Fruit fly (Drosophila melanogaster) whole organism, embryonic: ENCODE data around the gene CG43095.

Experiments used
- Antp ChIP-seq: fragments of 200-800 bp; sonication (Bioruptor generic); optimal IDR thresholded peaks from 3 replicates; lab custom pipeline; 2016; ENCODE audit warnings: missing biosample characterization, missing genetic modification characterization
- Atf-2 ChIP-seq: fragments of 200-800 bp; sonication (Bioruptor generic); optimal IDR thresholded peaks from 2 replicates; lab custom pipeline; 2016; ENCODE audit warnings: missing biosample characterization, missing genetic modification characterization
- Atf3 ChIP-seq: fragments of 200-800 bp; sonication (Bioruptor generic); optimal IDR thresholded peaks from 3 replicates; lab custom pipeline; 2016; ENCODE audit warnings: missing biosample characterization, missing genetic modification characterization
- Atf6 ChIP-seq: fragments of 200-800 bp; sonication (Bioruptor generic); IDR thresholded peaks from 2 replicates; pipeline ENCODE4 v1.3.6; 2022; ENCODE audit warnings: missing biosample characterization, missing genetic modification characterization
- B-H1 ChIP-seq: fragments of 200-800 bp; sonication (Bioruptor generic); IDR thresholded peaks from 3 replicates; pipeline ENCODE4 v1.3.6; 2022; ENCODE audit warnings: missing biosample characterization, missing genetic modification characterization
- BtbVII ChIP-seq: fragments of 200-800 bp; sonication (Bioruptor generic); optimal IDR thresholded peaks from 3 replicates; lab custom pipeline; 2017; ENCODE audit warnings: missing biosample characterization, mild to moderate bottlenecking, missing genetic modification characterization
- CG10565 ChIP-seq: fragments of 200-800 bp; sonication (Bioruptor generic); optimal IDR thresholded peaks from 3 replicates; lab custom pipeline; 2016; ENCODE audit warnings: missing biosample characterization, mild to moderate bottlenecking, missing genetic modification characterization
- CG11093 ChIP-seq: fragments of 200-800 bp; sonication (Bioruptor generic); IDR thresholded peaks from 3 replicates; pipeline ENCODE4 v1.3.6; 2022; ENCODE audit warnings: missing biosample characterization, missing genetic modification characterization
- CG12219 ChIP-seq: fragments of 200-800 bp; sonication (Bioruptor generic); optimal IDR thresholded peaks from 3 replicates; lab custom pipeline; 2018; ENCODE audit warnings: missing biosample characterization, mild to moderate bottlenecking, missing genetic modification characterization
- CG1233 ChIP-seq: fragments of 200-800 bp; sonication (Bioruptor generic); optimal IDR thresholded peaks from 4 replicates; lab custom pipeline; 2018; ENCODE audit warnings: missing biosample characterization, mild to moderate bottlenecking, missing genetic modification characterization
- CG12744 ChIP-seq: fragments of 200-800 bp; sonication (Bioruptor generic); optimal IDR thresholded peaks from 2 replicates; lab custom pipeline; 2016; ENCODE audit warnings: missing biosample characterization, missing genetic modification characterization
- CG15479 ChIP-seq: fragments of 200-800 bp; sonication (Bioruptor generic); optimal IDR thresholded peaks from 3 replicates; lab custom pipeline; 2019; ENCODE audit warnings: missing biosample characterization, mild to moderate bottlenecking, missing genetic modification characterization, moderate library complexity
- CG15696 ChIP-seq: fragments of 200-800 bp; sonication (Bioruptor generic); optimal IDR thresholded peaks from 2 replicates; lab custom pipeline; 2019; ENCODE audit warnings: missing biosample characterization, mild to moderate bottlenecking, missing genetic modification characterization, moderate library complexity
- CG17802 ChIP-seq: fragments of 200-800 bp; sonication (Bioruptor generic); optimal IDR thresholded peaks from 2 replicates; lab custom pipeline; 2018; ENCODE audit warnings: missing biosample characterization, mild to moderate bottlenecking, missing genetic modification characterization, moderate library complexity
- CG31224 ChIP-seq: fragments of 200-800 bp; sonication (Bioruptor generic); IDR thresholded peaks from 2 replicates; pipeline ENCODE4 v1.3.6; 2022; ENCODE audit warnings: missing biosample characterization, missing genetic modification characterization
- CG9727 ChIP-seq: fragments of 200-800 bp; sonication (Bioruptor generic); optimal IDR thresholded peaks from 3 replicates; lab custom pipeline; 2017; ENCODE audit warnings: missing biosample characterization, mild to moderate bottlenecking, missing genetic modification characterization
- Chrac-16 ChIP-seq: fragments of 200-800 bp; sonication (Bioruptor generic); optimal IDR thresholded peaks from 3 replicates; lab custom pipeline; 2016; ENCODE audit warnings: missing biosample characterization, missing genetic modification characterization
- Doc3 ChIP-seq: fragments of 200-800 bp; sonication (Bioruptor generic); IDR thresholded peaks from 3 replicates; pipeline ENCODE4 v1.3.6; 2022; ENCODE audit warnings: missing biosample characterization, missing genetic modification characterization; ENCODE audit not compliant: partially characterized antibody
- Dref ChIP-seq: fragments of 200-800 bp; sonication (Bioruptor generic); IDR thresholded peaks from 2 replicates; pipeline ENCODE4 v1.3.6; 2022; ENCODE audit warnings: missing biosample characterization, missing genetic modification characterization
- Eip74EF ChIP-seq, 2 experiments: fragments of 200-800 bp in 1 of 2; fragments of >200 bp in 1 of 2; sonication (Bioruptor generic) in 1 of 2; optimal IDR thresholded peaks; 2 replicates each; lab custom pipeline; 2017 to 2019; ENCODE audit warnings: missing biosample characterization in 2 of 2, missing genetic modification characterization in 2 of 2, mild to moderate bottlenecking in 1 of 2, moderate library complexity in 1 of 2
- Elba2 ChIP-seq: fragments of 200-800 bp; sonication (Bioruptor generic); optimal IDR thresholded peaks from 3 replicates; lab custom pipeline; 2016; ENCODE audit warnings: missing biosample characterization, missing genetic modification characterization
- Ets97D ChIP-seq: fragments of 200-800 bp; sonication (Bioruptor generic); optimal IDR thresholded peaks from 3 replicates; lab custom pipeline; 2016; ENCODE audit warnings: missing biosample characterization, missing genetic modification characterization
- Fer2 ChIP-seq: fragments of 200-800 bp; sonication (Bioruptor generic); optimal IDR thresholded peaks from 2 replicates; lab custom pipeline; 2018; ENCODE audit warnings: missing biosample characterization, mild to moderate bottlenecking, missing genetic modification characterization, moderate library complexity
- HLH4C ChIP-seq: fragments of 200-800 bp; sonication (Bioruptor generic); IDR thresholded peaks from 3 replicates; pipeline ENCODE4 v1.3.6; 2022; ENCODE audit warnings: missing biosample characterization, missing genetic modification characterization; ENCODE audit not compliant: partially characterized antibody
- Lim3 ChIP-seq: fragments of 200-800 bp; sonication (Bioruptor generic); IDR thresholded peaks from 2 replicates; pipeline ENCODE4 v1.3.6; 2022; ENCODE audit warnings: missing biosample characterization, missing genetic modification characterization
- Nf-YC ChIP-seq: fragments of 200-800 bp; optimal IDR thresholded peaks from 3 replicates; lab custom pipeline; 2019; ENCODE audit warnings: missing biosample characterization, mild to moderate bottlenecking, missing genetic modification characterization, moderate library complexity
- NfI ChIP-seq: fragments of 200-800 bp; sonication (Bioruptor generic); optimal IDR thresholded peaks from 3 replicates; lab custom pipeline; 2018; ENCODE audit warnings: missing biosample characterization, mild to moderate bottlenecking, missing genetic modification characterization, moderate library complexity
- PHDP ChIP-seq: fragments of 200-800 bp; sonication (Bioruptor generic); optimal IDR thresholded peaks from 3 replicates; lab custom pipeline; 2018; ENCODE audit warnings: missing biosample characterization, mild to moderate bottlenecking, missing genetic modification characterization, moderate library complexity
- Sin3A ChIP-seq: fragments of >200 bp; optimal IDR thresholded peaks from 2 replicates; lab custom pipeline; 2018
- Sox100B ChIP-seq: fragments of 200-800 bp; sonication (Bioruptor generic); optimal IDR thresholded peaks from 3 replicates; lab custom pipeline; 2018; ENCODE audit warnings: missing biosample characterization, mild to moderate bottlenecking, missing genetic modification characterization
- TFAM ChIP-seq: fragments of 200-800 bp; sonication (Bioruptor generic); optimal IDR thresholded peaks from 2 replicates; lab custom pipeline; 2017; ENCODE audit warnings: missing biosample characterization, missing genetic modification characterization, inconsistent platforms
- Usf ChIP-seq: fragments of 200-800 bp; sonication (Bioruptor generic); optimal IDR thresholded peaks from 2 replicates; lab custom pipeline; 2017; ENCODE audit warnings: missing genotype, missing biosample characterization, missing genetic modification characterization
- Xrp1 ChIP-seq: fragments of 200-800 bp; sonication (Bioruptor generic); IDR thresholded peaks from 2 replicates; pipeline ENCODE4 v1.3.6; 2022; ENCODE audit warnings: missing biosample characterization, missing genetic modification characterization
- YL-1 ChIP-seq: fragments of 200-800 bp; sonication (Bioruptor generic); optimal IDR thresholded peaks from 3 replicates; lab custom pipeline; 2017; ENCODE audit warnings: missing biosample characterization, mild to moderate bottlenecking, missing genetic modification characterization
- ac ChIP-seq: fragments of 200-800 bp; sonication (Bioruptor generic); optimal IDR thresholded peaks from 3 replicates; lab custom pipeline; 2017; ENCODE audit warnings: missing biosample characterization, mild to moderate bottlenecking, missing genetic modification characterization
- bsh ChIP-seq, 2 experiments: fragments of 200-800 bp; sonication (Bioruptor generic); optimal IDR thresholded peaks; 2 replicates each; lab custom pipeline; 2017 to 2018; ENCODE audit warnings: mild to moderate bottlenecking in 2 of 2, missing biosample characterization in 2 of 2, missing genetic modification characterization in 2 of 2, moderate library complexity in 1 of 2
- eve ChIP-seq, 2 experiments: fragments of >200 bp; optimal IDR thresholded peaks; 2 replicates each; lab custom pipeline; 2017; ENCODE audit warnings: missing biosample characterization in 2 of 2, missing genetic modification characterization in 2 of 2
- jigr1 ChIP-seq: fragments of 200-800 bp; sonication (Bioruptor generic); IDR thresholded peaks from 3 replicates; pipeline ENCODE4 v1.3.6; 2022; ENCODE audit warnings: missing biosample characterization, missing genetic modification characterization
- jumu ChIP-seq: fragments of 200-800 bp; sonication (Bioruptor generic); optimal IDR thresholded peaks from 3 replicates; lab custom pipeline; 2016; ENCODE audit warnings: missing biosample characterization, missing genetic modification characterization
- kni ChIP-seq: fragments of 200-800 bp; sonication (Bioruptor generic); optimal IDR thresholded peaks from 3 replicates; lab custom pipeline; 2017; ENCODE audit warnings: mild to moderate bottlenecking, missing biosample characterization, missing genetic modification reagents, missing genetic modification characterization
- lilli ChIP-seq: fragments of 200-800 bp; sonication (Bioruptor generic); optimal IDR thresholded peaks from 3 replicates; lab custom pipeline; 2016; ENCODE audit warnings: missing biosample characterization, missing genetic modification characterization
- pho ChIP-seq: fragments of 200-800 bp; sonication (Bioruptor generic); optimal IDR thresholded peaks from 2 replicates; lab custom pipeline; 2016; ENCODE audit warnings: missing biosample characterization, missing genetic modification characterization
- phol ChIP-seq: fragments of 200-800 bp; sonication (Bioruptor generic); optimal IDR thresholded peaks from 3 replicates; lab custom pipeline; 2018; ENCODE audit warnings: missing biosample characterization, mild to moderate bottlenecking, missing genetic modification characterization, moderate library complexity
- prd ChIP-seq, 3 experiments: fragments of >200 bp in 2 of 3; fragments of 200-800 bp in 1 of 3; sonication (Bioruptor generic) in 1 of 3; optimal IDR thresholded peaks in 2 of 3; IDR thresholded peaks in 1 of 3; 2 replicates in 2 of 3; 3 replicates in 1 of 3; pipeline versions ENCODE4 v1.3.6 to Lab custom; 2017 to 2022; ENCODE audit warnings: missing biosample characterization in 1 of 3, missing genetic modification characterization in 1 of 3
- pzg ChIP-seq: fragments of 200-800 bp; sonication (Bioruptor generic); optimal IDR thresholded peaks from 3 replicates; lab custom pipeline; 2018; ENCODE audit warnings: missing biosample characterization, mild to moderate bottlenecking, missing genetic modification characterization, moderate library complexity
- repo ChIP-seq: fragments of 200-800 bp; sonication (Bioruptor generic); optimal IDR thresholded peaks from 2 replicates; lab custom pipeline; 2016; ENCODE audit warnings: missing biosample characterization, missing genetic modification characterization
- run ChIP-seq: fragments of 200-800 bp; sonication (Bioruptor generic); optimal IDR thresholded peaks from 3 replicates; lab custom pipeline; 2018; ENCODE audit warnings: missing biosample characterization, mild to moderate bottlenecking, missing genetic modification characterization
- sna ChIP-seq: fragments of 200-800 bp; sonication (Bioruptor generic); IDR thresholded peaks from 2 replicates; pipeline ENCODE4 v1.3.6; 2022; ENCODE audit warnings: missing biosample characterization, missing genetic modification characterization; ENCODE audit not compliant: partially characterized antibody

CG43095 gene

DNA sequence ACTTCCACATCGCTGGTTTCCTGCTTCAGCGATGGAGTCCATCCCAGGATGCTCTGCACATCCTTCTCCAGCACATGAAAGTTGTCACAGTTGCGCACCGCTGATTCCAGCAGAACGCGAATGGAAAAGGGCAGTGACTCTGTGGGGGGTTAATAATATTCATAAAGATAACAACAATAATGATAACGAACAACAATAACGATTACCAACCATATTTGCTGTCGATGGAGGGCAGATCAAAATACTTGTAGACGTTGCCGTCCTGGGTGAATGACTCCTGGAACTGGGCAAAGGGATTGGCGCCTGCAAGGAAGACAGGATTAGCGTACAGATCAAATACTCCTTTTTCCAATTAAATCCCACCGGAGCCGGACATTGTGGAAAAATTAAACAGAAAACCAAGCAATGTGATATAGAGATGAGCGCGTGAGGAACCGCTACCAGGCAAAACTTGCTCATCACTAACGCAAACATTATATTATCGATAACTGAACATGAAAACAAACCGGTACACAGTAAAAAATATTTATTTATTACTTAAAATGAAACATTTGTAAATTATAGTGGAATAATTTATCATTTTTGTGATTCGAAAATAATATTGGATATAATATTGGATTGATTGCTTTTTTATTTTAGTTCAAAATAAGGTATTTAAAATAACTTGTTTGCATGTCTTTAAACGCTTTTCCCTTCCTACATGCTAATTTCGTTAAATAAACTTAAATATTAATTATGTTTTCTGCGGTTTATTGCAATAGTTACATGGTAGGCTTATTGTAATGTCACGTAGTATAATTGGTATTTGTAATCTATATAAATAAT, 47.2 kb downstream of the CG43095 start, which contains the start of gene Irp-1A (continued):
- TF ChIP-seq CG15479 (no peak), Xrp1 (GFP tag; lab: Robert Waterston, UW) (peak; percentile 76), lilli (GFP tag; lab: Kevin White, UChicago) (peak; percentile 73), CG11093 (GFP tag; lab: Robert Waterston, UW) (no peak), CG17802 (tag; lab: Kevin White, UChicago) (no peak), kni (GFP tag; lab: Kevin White, UChicago) (no peak), Atf6 (peak; percentile 83), Sin3A (lab: Kevin White, UChicago) (peak; percentile 2), Usf (GFP tag; lab: Kevin White, UChicago) (peak; percentile 13), Dref (GFP tag; lab: Robert Waterston, UW) (peak; percentile 81), CG31224 (peak; percentile 53; the same call in 1 of the 2 replicates), Atf-2 (GFP tag; lab: Kevin White, UChicago) (no peak), CG9727 (GFP tag; lab: Kevin White, UChicago) (peak; percentile 78), BtbVII (GFP tag; lab: Kevin White, UChicago) (peak; percentile 30), Lim3 (no peak), YL-1 (GFP tag; lab: Kevin White, UChicago) (peak; percentile 83), repo (GFP tag; lab: Kevin White, UChicago) (no peak), B-H1 (peak; percentile 43; the same call in 1 of the 3 replicates), Fer2 (tag; lab: Kevin White, UChicago) (peak; percentile 37), CG12219 (peak; percentile 45), jigr1 (GFP tag; lab: Robert Waterston, UW) (no peak), TFAM (GFP tag; lab: Kevin White, UChicago) (no peak), eve (GFP tag; optimal IDR thresholded peaks at IDR 0.05; lab: Kevin White, UChicago) (no peak), pzg (GFP tag; lab: Kevin White, UChicago) (peak; percentile 59), CG10565 (GFP tag; lab: Kevin White, UChicago) (no peak), sna (GFP tag; lab: Robert Waterston, UW) (peak; percentile 78), jumu (GFP tag; lab: Kevin White, UChicago) (no peak), NfI (GFP tag; lab: Kevin White, UChicago) (peak; percentile 62), Doc3 (GFP tag; lab: Robert Waterston, UW) (peak; percentile 77), bsh (GFP tag; optimal IDR thresholded peaks at IDR 0.05; lab: Kevin White, UChicago) (peak in 1 of 2 experiments; percentile 83), ac (GFP tag; lab: Kevin White, UChicago) (no peak), run (tag; lab: Kevin White, UChicago) (peak; percentile 67), Antp (peak; percentile 19), CG12744 (GFP tag; lab: Kevin White, UChicago) (no peak), CG1233 (GFP tag; lab: Kevin White, UChicago) (peak; percentile 41), Sox100B (GFP tag; lab: Kevin White, UChicago) (peak; percentile 81), Elba2 (GFP tag; lab: Kevin White, UChicago) (no peak), prd (optimal IDR thresholded peaks at IDR 0.05; lab: Kevin White, UChicago) (no peak), prd (GFP tag; IDR thresholded peaks at IDR 0.05; lab: Robert Waterston, UW) (peak; percentile 71), pho (GFP tag; lab: Kevin White, UChicago) (peak; percentile 52), Nf-YC (peak; percentile 63), HLH4C (peak; percentile 77), Eip74EF (GFP tag; optimal IDR thresholded peaks at IDR 0.05; lab: Kevin White, UChicago) (peak in 1 of 2 experiments; percentile 73), PHDP (peak; percentile 90), Atf3 (no peak), Chrac-16 (peak; percentile 57), CG15696 (peak; percentile 60), Ets97D (peak; percentile 52), phol (peak; percentile 81)
